Fruit fly (Drosophila melanogaster): ENCODE results near the gene CG14931.

Gene CG14931

DNA sequence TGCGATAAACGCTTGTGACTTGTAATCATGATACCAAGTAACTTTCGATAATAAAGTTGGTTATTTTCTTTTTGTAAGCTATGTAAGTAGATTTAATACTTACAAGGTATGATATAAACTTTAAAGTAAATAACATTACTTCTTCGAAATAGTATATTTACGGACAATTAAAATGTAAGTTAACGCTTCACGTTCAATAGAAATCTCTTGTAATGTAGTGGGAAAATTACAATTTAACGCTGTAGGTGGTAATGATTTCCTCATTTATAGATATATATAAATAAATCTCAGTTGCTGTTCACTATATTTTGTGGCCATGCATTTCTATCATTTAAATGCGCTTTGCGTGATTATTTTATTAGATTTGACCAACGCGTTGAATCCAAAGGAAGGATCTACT, 49.3 kb downstream of the CG14931 start, which contains the start of gene Sfp33A2:
Gene Sfp33A2, plus strand, starts transcription at position 301 of the 400 bp plus-strand sequence.
- TF ChIP-seq Rel (GFP tag; optimal IDR thresholded peaks at IDR 0.05) (no peak), Rel (tag; optimal IDR thresholded peaks at IDR 0.05) (no peak), lola (GFP tag; optimal IDR thresholded peaks at IDR 0.05) (no peak), Vsx2 (GFP tag; optimal IDR thresholded peaks at IDR 0.05; ENCODE audit: partially characterized antibody) (no peak), Dfd (GFP tag; optimal IDR thresholded peaks at IDR 0.05) (no peak), foxo (GFP tag; optimal IDR thresholded peaks at IDR 0.05) (no peak), Mio (GFP tag; optimal IDR thresholded peaks at IDR 0.05) (no peak), OdsH (GFP tag; optimal IDR thresholded peaks at IDR 0.05) (no peak), Abd-B (GFP tag; optimal IDR thresholded peaks at IDR 0.05) (no peak), brk (GFP tag; optimal IDR thresholded peaks at IDR 0.05) (no peak), br (GFP tag; optimal IDR thresholded peaks at IDR 0.05) (no peak)
